Worm (Caenorhabditis elegans): ENCODE measurements around the gene scl-2.

scl-2 gene

DNA sequence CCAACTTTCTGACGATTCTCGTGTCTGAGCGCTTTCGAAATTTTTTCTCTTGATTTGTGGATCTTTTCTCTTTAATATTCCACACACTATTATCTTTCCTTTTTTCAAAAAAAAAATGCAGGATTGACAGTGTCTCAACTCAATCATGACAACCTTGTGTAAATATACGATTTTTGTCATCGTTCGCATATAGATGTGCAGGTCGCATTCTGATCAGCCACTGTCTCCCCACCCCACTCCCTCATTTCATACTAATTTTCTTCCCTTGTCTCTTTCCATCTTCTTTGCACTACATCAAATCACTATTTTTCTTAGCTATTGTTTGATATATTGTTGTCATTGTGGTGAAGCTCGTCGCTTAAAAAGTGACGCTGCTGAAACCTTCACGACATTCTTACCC, 22.2 kb upstream of the scl-2 start:
- TF ChIP-seq sea-2 (GFP tag; optimal IDR thresholded peaks at IDR 0.05) (no peak), lin-39 (tag; optimal IDR thresholded peaks at IDR 0.05) (no peak), ama-1 (optimal IDR thresholded peaks at IDR 0.05) (peak; percentile 25), jun-1 (tag; optimal IDR thresholded peaks at IDR 0.05) (no peak), ceh-16 (tag; optimal IDR thresholded peaks at IDR 0.05) (no peak), nhr-237 (tag; optimal IDR thresholded peaks at IDR 0.05) (no peak), lsy-12 (tag; optimal IDR thresholded peaks at IDR 0.05) (no peak), nhr-23 (tag; optimal IDR thresholded peaks at IDR 0.05) (no peak), hmg-11 (tag; optimal IDR thresholded peaks at IDR 0.05) (no peak)

DNA sequence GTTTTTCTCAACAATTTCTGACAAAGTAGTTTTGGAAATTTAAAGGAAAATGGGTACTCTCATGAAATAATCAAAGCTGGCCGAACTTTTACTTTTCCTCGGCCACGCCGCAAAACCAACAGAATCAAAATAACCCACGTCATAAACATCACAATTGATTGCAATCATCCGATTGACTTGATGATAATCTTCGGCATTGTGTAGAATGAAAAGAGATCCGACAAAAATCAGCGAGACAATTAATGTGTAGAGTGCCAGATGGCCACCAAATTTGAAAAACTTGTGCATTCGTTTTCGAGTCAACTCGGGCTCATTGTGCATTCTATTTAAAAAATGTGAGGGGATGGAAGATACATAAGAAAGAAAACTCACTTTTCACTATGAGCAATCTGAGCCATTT, 20.7 kb upstream of the scl-2 start:
- TF ChIP-seq lsy-12 (tag; optimal IDR thresholded peaks at IDR 0.05) (no peak), nhr-11 (tag; optimal IDR thresholded peaks at IDR 0.05) (no peak), nhr-237 (tag; optimal IDR thresholded peaks at IDR 0.05) (no peak), lin-39 (tag; optimal IDR thresholded peaks at IDR 0.05) (no peak), fkh-2 (tag; optimal IDR thresholded peaks at IDR 0.05) (no peak), hmg-11 (tag; optimal IDR thresholded peaks at IDR 0.05) (no peak), unc-39 (tag; optimal IDR thresholded peaks at IDR 0.05) (no peak), ZK546.5 (tag; optimal IDR thresholded peaks at IDR 0.05) (no peak), ama-1 (optimal IDR thresholded peaks at IDR 0.05) (no peak), nhr-43 (tag; optimal IDR thresholded peaks at IDR 0.05; ENCODE audit: poor library complexity, severe bottlenecking) (no peak), ceh-82 (tag; optimal IDR thresholded peaks at IDR 0.05) (no peak), ceh-28 (tag; optimal IDR thresholded peaks at IDR 0.05) (no peak), egl-5 (tag; optimal IDR thresholded peaks at IDR 0.05) (no peak), fos-1 (tag; optimal IDR thresholded peaks at IDR 0.05) (no peak), snpc-4 (tag; optimal IDR thresholded peaks at IDR 0.05) (no peak), sea-2 (GFP tag; optimal IDR thresholded peaks at IDR 0.05) (no peak), tbx-2 (tag; optimal IDR thresholded peaks at IDR 0.05) (no peak), ztf-11 (tag; optimal IDR thresholded peaks at IDR 0.05) (no peak), unc-62 (GFP tag; optimal IDR thresholded peaks at IDR 0.05) (no peak), ceh-9 (tag; optimal IDR thresholded peaks at IDR 0.05) (no peak)

DNA sequence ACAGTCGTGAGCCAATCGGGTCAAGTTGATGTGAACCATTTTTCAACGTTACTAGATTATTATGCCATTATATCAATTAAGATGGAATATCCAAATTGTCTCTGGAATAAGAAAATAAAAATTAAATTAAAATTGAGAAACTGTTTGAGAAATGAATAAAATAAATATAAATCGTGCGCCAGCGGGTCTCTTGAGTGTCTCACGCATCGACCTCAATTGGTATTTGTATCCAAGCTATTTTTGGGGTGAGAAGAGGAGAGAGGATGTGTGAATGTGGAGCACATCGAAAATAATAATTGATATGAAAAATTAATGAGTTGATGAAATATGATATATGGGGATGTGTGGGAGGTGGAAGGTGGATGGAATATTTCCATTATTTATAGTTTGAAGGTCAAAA, 18.6 kb upstream of the scl-2 start, which contains the start of gene F49E11.2:
Gene F49E11.2, minus strand, starts transcription at position 101 of the 400 bp plus-strand sequence.
- no peak for TF ChIP-seq unc-62 (GFP tag; optimal IDR thresholded peaks at IDR 0.05)
- no peak for TF ChIP-seq snpc-4 (tag; optimal IDR thresholded peaks at IDR 0.05)
- no peak for TF ChIP-seq pha-4 (tag; optimal IDR thresholded peaks at IDR 0.05)
- TF ChIP-seq R02D3.7 (tag; optimal IDR thresholded peaks at IDR 0.05), result no peak
- no peak for TF ChIP-seq mdl-1 (tag; optimal IDR thresholded peaks at IDR 0.05)
- TF ChIP-seq nhr-28 (tag; optimal IDR thresholded peaks at IDR 0.05), result no peak
- TF ChIP-seq egl-27 (tag; optimal IDR thresholded peaks at IDR 0.05), result no peak
- TF ChIP-seq nfya-1 (tag; optimal IDR thresholded peaks at IDR 0.05; ENCODE audit: insufficient read depth), result no peak
- no peak for TF ChIP-seq eor-1 (tag; optimal IDR thresholded peaks at IDR 0.05)

DNA sequence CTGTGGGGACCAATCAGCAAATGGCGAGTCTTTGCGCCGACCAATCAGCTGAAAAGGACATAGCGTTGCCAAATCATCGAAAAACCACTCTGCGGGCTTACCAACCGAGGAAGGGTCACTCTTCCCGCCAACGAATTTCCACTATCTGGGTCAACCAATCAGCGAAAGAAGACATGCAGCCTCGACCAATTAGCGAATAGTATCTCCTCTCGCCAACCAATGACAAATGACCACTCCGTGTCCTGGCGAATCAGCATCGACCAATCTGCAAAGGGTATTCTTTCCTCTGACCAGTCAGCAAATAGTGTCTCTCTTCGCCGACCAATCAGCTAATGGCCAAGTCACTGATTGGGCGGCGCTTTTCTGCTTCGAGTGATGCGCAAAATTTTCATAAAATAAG, 16.0 kb upstream of the scl-2 start:
- peak; percentile 79 for TF ChIP-seq nfya-1 (tag; optimal IDR thresholded peaks at IDR 0.05; ENCODE audit: insufficient read depth)
- TF ChIP-seq skn-1 (tag; optimal IDR thresholded peaks at IDR 0.05), result no peak
- no peak for TF ChIP-seq ztf-11 (tag; optimal IDR thresholded peaks at IDR 0.05)
- TF ChIP-seq fkh-10 (GFP tag; optimal IDR thresholded peaks at IDR 0.05), result no peak

DNA sequence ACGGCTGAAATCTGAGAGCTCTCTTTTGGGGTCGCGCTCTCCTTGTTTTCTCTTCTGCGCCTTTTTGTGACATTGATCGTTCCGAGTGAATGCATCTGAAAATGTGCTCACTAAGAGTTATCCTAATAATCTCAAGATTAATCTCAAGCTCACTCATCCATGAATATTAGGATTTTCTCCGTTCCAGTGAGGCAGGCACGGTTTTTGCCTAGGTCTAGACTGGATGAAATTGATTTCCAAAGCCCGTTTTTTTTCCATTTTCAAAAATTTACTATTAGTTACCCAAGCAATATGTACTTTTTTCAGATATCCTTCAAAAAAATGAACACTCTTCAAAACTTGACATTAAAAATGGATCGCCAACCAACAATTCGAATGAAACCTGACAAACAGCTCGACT, 15.4 kb upstream of the scl-2 start, which contains the start of gene amt-2:
Gene amt-2, plus strand, starts transcription at position 301 of the 400 bp plus-strand sequence.
- TF ChIP-seq zag-1 (tag; optimal IDR thresholded peaks at IDR 0.05), result no peak
- TF ChIP-seq nhr-11 (tag; optimal IDR thresholded peaks at IDR 0.05), result no peak
- TF ChIP-seq ceh-28 (tag; optimal IDR thresholded peaks at IDR 0.05), result no peak
- no peak for TF ChIP-seq elt-1 (tag; optimal IDR thresholded peaks at IDR 0.05)
- TF ChIP-seq tbx-2 (tag; optimal IDR thresholded peaks at IDR 0.05), result no peak
- TF ChIP-seq nhr-28 (tag; optimal IDR thresholded peaks at IDR 0.05), result no peak
- TF ChIP-seq ceh-9 (tag; optimal IDR thresholded peaks at IDR 0.05), result no peak
- no peak for TF ChIP-seq skn-1 (tag; optimal IDR thresholded peaks at IDR 0.05)
- no peak for TF ChIP-seq egl-5 (tag; optimal IDR thresholded peaks at IDR 0.05)
- no peak for TF ChIP-seq mml-1 (tag; optimal IDR thresholded peaks at IDR 0.05)
- no peak for TF ChIP-seq ztf-11 (tag; optimal IDR thresholded peaks at IDR 0.05)
- no peak for TF ChIP-seq ceh-82 (tag; optimal IDR thresholded peaks at IDR 0.05)
- no peak for TF ChIP-seq pha-4 (tag; optimal IDR thresholded peaks at IDR 0.05)
- no peak for TF ChIP-seq nfya-1 (tag; optimal IDR thresholded peaks at IDR 0.05; ENCODE audit: insufficient read depth)
- TF ChIP-seq elt-3 (tag; optimal IDR thresholded peaks at IDR 0.05), result no peak
- no peak for TF ChIP-seq elt-2 (tag; optimal IDR thresholded peaks at IDR 0.05)
- no peak for TF ChIP-seq nhr-237 (tag; optimal IDR thresholded peaks at IDR 0.05)

All from whole organism, L3 larva.